Fruit fly (Drosophila melanogaster): ENCODE measurements around the gene Ssdp.

dm6 chr3R:18164052-18164722 is 35.2 kb downstream of the Ssdp start, which contains the start of the genes CG7218 and Cbp20:
- TF ChIP-seq CG14711 (tag; optimal IDR thresholded peaks at IDR 0.05) (peak; percentile 73), kay (GFP tag; ENCODE audit: borderline replicate concordance) (no peak), Hr96 (GFP tag; optimal IDR thresholded peaks at IDR 0.05) (peak; percentile 75), Clk (GFP tag; optimal IDR thresholded peaks at IDR 0.05) (peak; percentile 32), CG1620 (GFP tag; optimal IDR thresholded peaks at IDR 0.05) (peak; percentile 80), cnc (optimal IDR thresholded peaks at IDR 0.05) (no peak), CG5204 (GFP tag; optimal IDR thresholded peaks at IDR 0.05) (peak; percentile 79), CG7045 (GFP tag; optimal IDR thresholded peaks at IDR 0.05) (peak; percentile 66), cic (GFP tag; optimal IDR thresholded peaks at IDR 0.05) (peak; percentile 13), CG7101 (tag; optimal IDR thresholded peaks at IDR 0.05) (peak; percentile 81)
